Fruit fly (Drosophila melanogaster) whole organism, embryonic: ENCODE measurements around the gene CG43322.
A peak's percentile ranks its signal among the peaks of the same experiment; 100 is the strongest.

Source experiments
- C15 ChIP-seq: fragments of 200-800 bp; sonication (Bioruptor generic); IDR thresholded peaks from 3 replicates; pipeline ENCODE4 v1.3.6; 2022; ENCODE audit warnings: missing biosample characterization, missing genetic modification characterization
- CG10431 ChIP-seq: fragments of 200-800 bp; sonication (Bioruptor generic); optimal IDR thresholded peaks from 3 replicates; lab custom pipeline; 2018; ENCODE audit warnings: missing biosample characterization, mild to moderate bottlenecking, missing genetic modification characterization
- CG11247 ChIP-seq: fragments of 200-800 bp; sonication (Bioruptor generic); IDR thresholded peaks from 2 replicates; pipeline ENCODE4 v1.3.6; 2022; ENCODE audit warnings: missing biosample characterization, missing genetic modification characterization
- CG11723 ChIP-seq: fragments of 200-800 bp; sonication (Bioruptor generic); optimal IDR thresholded peaks from 2 replicates; lab custom pipeline; 2017; ENCODE audit warnings: missing biosample characterization, mild to moderate bottlenecking, missing genetic modification characterization
- CG12299 ChIP-seq: fragments of 200-800 bp; sonication (Bioruptor generic); optimal IDR thresholded peaks from 2 replicates; lab custom pipeline; 2018; ENCODE audit warnings: missing biosample characterization, mild to moderate bottlenecking, missing genetic modification characterization
- CG30020 ChIP-seq: fragments of 200-800 bp; optimal IDR thresholded peaks from 2 replicates; lab custom pipeline; 2019; ENCODE audit warnings: missing biosample characterization, mild to moderate bottlenecking, missing genetic modification characterization, moderate library complexity
- CG30431 ChIP-seq: fragments of 200-800 bp; sonication (Bioruptor generic); optimal IDR thresholded peaks from 2 replicates; lab custom pipeline; 2017; ENCODE audit warnings: missing biosample characterization, missing genetic modification characterization
- CG33557 ChIP-seq: fragments of 200-800 bp; sonication (Bioruptor generic); optimal IDR thresholded peaks from 2 replicates; lab custom pipeline; 2019; ENCODE audit warnings: missing biosample characterization, mild to moderate bottlenecking, missing genetic modification characterization, moderate library complexity
- CG34376 ChIP-seq: fragments of 200-800 bp; sonication (Bioruptor generic); optimal IDR thresholded peaks from 2 replicates; lab custom pipeline; 2018; ENCODE audit warnings: missing biosample characterization, mild to moderate bottlenecking, missing genetic modification characterization
- CG4730 ChIP-seq: fragments of 200-800 bp; sonication (Bioruptor generic); IDR thresholded peaks from 2 replicates; pipeline ENCODE4 v1.3.6; 2022; ENCODE audit warnings: missing biosample characterization, missing genetic modification characterization
- CG6272 ChIP-seq: fragments of 200-800 bp; sonication (Bioruptor generic); IDR thresholded peaks from 2 replicates; pipeline ENCODE4 v1.3.6; 2022; ENCODE audit warnings: missing biosample characterization, missing genetic modification characterization
- CG6689 ChIP-seq: fragments of 200-800 bp; sonication (Bioruptor generic); IDR thresholded peaks from 2 replicates; pipeline ENCODE4 v1.3.6; 2022; ENCODE audit warnings: missing biosample characterization, missing genetic modification characterization
- CG7271 ChIP-seq: fragments of 200-800 bp; sonication (Bioruptor generic); optimal IDR thresholded peaks from 2 replicates; lab custom pipeline; 2018; ENCODE audit warnings: missing biosample characterization, mild to moderate bottlenecking, missing genetic modification characterization, moderate library complexity
- CG7928 ChIP-seq: fragments of 200-800 bp; sonication (Bioruptor generic); optimal IDR thresholded peaks from 2 replicates; lab custom pipeline; 2017; ENCODE audit warnings: missing biosample characterization, mild to moderate bottlenecking, missing genetic modification characterization
- CG7987 ChIP-seq: fragments of 200-800 bp; sonication (Bioruptor generic); optimal IDR thresholded peaks from 2 replicates; lab custom pipeline; 2018; ENCODE audit warnings: missing biosample characterization, mild to moderate bottlenecking, missing genetic modification characterization, moderate library complexity
- CG8944 ChIP-seq: fragments of 200-800 bp; sonication (Bioruptor generic); optimal IDR thresholded peaks from 3 replicates; lab custom pipeline; 2016; ENCODE audit warnings: missing biosample characterization, missing genetic modification characterization
- CoRest ChIP-seq: fragments of 200-800 bp; sonication (Bioruptor generic); optimal IDR thresholded peaks from 3 replicates; lab custom pipeline; 2018; ENCODE audit warnings: missing biosample characterization, mild to moderate bottlenecking, missing genetic modification characterization, moderate library complexity
- D ChIP-seq, 2 experiments: fragments of 200-800 bp in 1 of 2; fragments of >200 bp in 1 of 2; sonication (Bioruptor generic) in 1 of 2; optimal IDR thresholded peaks; 2 replicates in 1 of 2; 3 replicates in 1 of 2; lab custom pipeline; 2017; ENCODE audit warnings: mild to moderate bottlenecking in 1 of 2, missing biosample characterization in 1 of 2, missing genetic modification characterization in 1 of 2, missing genetic modification reagents in 1 of 2
- D19B ChIP-seq: fragments of 200-800 bp; sonication (Bioruptor generic); optimal IDR thresholded peaks from 2 replicates; lab custom pipeline; 2017; ENCODE audit warnings: missing biosample characterization, mild to moderate bottlenecking, missing genetic modification characterization
- ERR ChIP-seq: fragments of 200-800 bp; sonication (Bioruptor generic); optimal IDR thresholded peaks from 2 replicates; lab custom pipeline; 2016; ENCODE audit warnings: missing biosample characterization, missing genetic modification characterization
- Fer3 ChIP-seq: fragments of 200-800 bp; sonication (Bioruptor generic); optimal IDR thresholded peaks from 2 replicates; lab custom pipeline; 2018; ENCODE audit warnings: missing biosample characterization, mild to moderate bottlenecking, missing genetic modification characterization, moderate library complexity
- Gug ChIP-seq: fragments of 200-800 bp; sonication (Bioruptor generic); IDR thresholded peaks from 4 replicates; pipeline ENCODE4 v1.3.6; 2022; ENCODE audit warnings: missing biosample characterization, missing genetic modification characterization
- H15 ChIP-seq: fragments of 200-800 bp; sonication (Bioruptor generic); IDR thresholded peaks from 3 replicates; pipeline ENCODE4 v1.3.6; 2022; ENCODE audit warnings: missing biosample characterization, missing genetic modification characterization
- HLH4C ChIP-seq: fragments of 200-800 bp; sonication (Bioruptor generic); IDR thresholded peaks from 3 replicates; pipeline ENCODE4 v1.3.6; 2022; ENCODE audit warnings: missing biosample characterization, missing genetic modification characterization; ENCODE audit not compliant: partially characterized antibody
- MESR4 ChIP-seq: fragments of 200-800 bp; sonication (Bioruptor generic); optimal IDR thresholded peaks from 2 replicates; lab custom pipeline; 2018; ENCODE audit warnings: missing biosample characterization, mild to moderate bottlenecking, missing genetic modification characterization, moderate library complexity
- Mad ChIP-seq: fragments of 200-800 bp; sonication (Bioruptor generic); optimal IDR thresholded peaks from 2 replicates; lab custom pipeline; 2016; ENCODE audit warnings: missing biosample characterization, missing genetic modification characterization
- Neu2 ChIP-seq: fragments of 200-800 bp; sonication (Bioruptor generic); optimal IDR thresholded peaks from 3 replicates; lab custom pipeline; 2016; ENCODE audit warnings: missing biosample characterization, missing genetic modification characterization, borderline replicate concordance
- Pdp1 ChIP-seq, 2 experiments: fragments of 200-800 bp; sonication (Bioruptor generic); optimal IDR thresholded peaks; 3 replicates each; lab custom pipeline; 2016; ENCODE audit warnings: missing biosample characterization in 2 of 2, missing genetic modification characterization in 2 of 2, mild to moderate bottlenecking in 1 of 2, moderate library complexity in 1 of 2
- Sry-β ChIP-seq: fragments of 200-800 bp; sonication (Bioruptor generic); optimal IDR thresholded peaks from 2 replicates; lab custom pipeline; 2018; ENCODE audit warnings: missing biosample characterization, mild to moderate bottlenecking, missing genetic modification characterization, moderate library complexity
- Sry-δ ChIP-seq: fragments of 200-800 bp; sonication (Bioruptor generic); optimal IDR thresholded peaks from 2 replicates; lab custom pipeline; 2016; ENCODE audit warnings: missing biosample characterization, missing genetic modification characterization
- Vsx1 ChIP-seq: fragments of 200-800 bp; sonication (Bioruptor generic); optimal IDR thresholded peaks from 2 replicates; lab custom pipeline; 2017; ENCODE audit warnings: missing biosample characterization, mild to moderate bottlenecking, missing genetic modification characterization, missing genetic modification reagents
- Xrp1 ChIP-seq: fragments of 200-800 bp; sonication (Bioruptor generic); IDR thresholded peaks from 2 replicates; pipeline ENCODE4 v1.3.6; 2022; ENCODE audit warnings: missing biosample characterization, missing genetic modification characterization
- al ChIP-seq: fragments of 200-800 bp; sonication (Bioruptor generic); IDR thresholded peaks from 2 replicates; pipeline ENCODE4 v1.3.6; 2022; ENCODE audit warnings: missing biosample characterization, missing genetic modification characterization
- ap ChIP-seq: fragments of 200-800 bp; sonication (Bioruptor generic); IDR thresholded peaks from 2 replicates; pipeline ENCODE4 v1.3.6; 2022; ENCODE audit warnings: missing biosample characterization, missing genetic modification characterization
- cg ChIP-seq: fragments of 200-800 bp; sonication (Bioruptor generic); optimal IDR thresholded peaks from 3 replicates; lab custom pipeline; 2019; ENCODE audit warnings: missing biosample characterization, mild to moderate bottlenecking, missing genetic modification characterization, moderate library complexity
- danr ChIP-seq: fragments of 200-800 bp; sonication (Bioruptor generic); IDR thresholded peaks from 2 replicates; pipeline ENCODE4 v1.3.6; 2022; ENCODE audit warnings: missing biosample characterization, missing genetic modification characterization
- dmrt99B ChIP-seq: fragments of 200-800 bp; sonication (Bioruptor generic); optimal IDR thresholded peaks from 2 replicates; lab custom pipeline; 2018; ENCODE audit warnings: missing biosample characterization, mild to moderate bottlenecking, missing genetic modification characterization, moderate library complexity
- dysf ChIP-seq: fragments of 200-800 bp; sonication (Bioruptor generic); IDR thresholded peaks from 3 replicates; pipeline ENCODE4 v1.3.6; 2022; ENCODE audit warnings: missing biosample characterization, missing genetic modification characterization
- exex ChIP-seq: fragments of 200-800 bp; sonication (Bioruptor generic); optimal IDR thresholded peaks from 4 replicates; lab custom pipeline; 2018; ENCODE audit warnings: missing biosample characterization, mild to moderate bottlenecking, missing genetic modification characterization, moderate library complexity
- hb ChIP-seq: fragments of 200-800 bp; sonication (Bioruptor generic); IDR thresholded peaks from 3 replicates; pipeline ENCODE4 v1.3.6; 2022; ENCODE audit warnings: missing biosample characterization, missing genetic modification characterization; ENCODE audit not compliant: partially characterized antibody
- lov ChIP-seq, 2 experiments: fragments of 200-800 bp in 1 of 2; fragments of >200 bp in 1 of 2; sonication (Bioruptor generic) in 1 of 2; IDR thresholded peaks in 1 of 2; optimal IDR thresholded peaks in 1 of 2; 2 replicates in 1 of 2; 3 replicates in 1 of 2; pipeline versions ENCODE4 v1.3.6 to Lab custom; 2017 to 2022; ENCODE audit warnings: missing biosample characterization in 1 of 2, missing genetic modification characterization in 1 of 2
- mam ChIP-seq: fragments of 200-800 bp; sonication (Bioruptor generic); optimal IDR thresholded peaks from 3 replicates; lab custom pipeline; 2016; ENCODE audit warnings: missing biosample characterization, missing genetic modification characterization
- otp ChIP-seq: fragments of 200-800 bp; sonication (Bioruptor generic); IDR thresholded peaks from 3 replicates; pipeline ENCODE4, ENCODE4 v1.3.6; 2022; ENCODE audit warnings: missing biosample characterization, missing genetic modification characterization
- pan ChIP-seq, 4 experiments: fragments of >200 bp in 3 of 4; fragments of 200-800 bp in 1 of 4; sonication (Bioruptor generic) in 1 of 4; optimal IDR thresholded peaks in 3 of 4; IDR thresholded peaks in 1 of 4; 2 replicates each; pipeline versions ENCODE4 v1.3.6 to Lab custom; 2017 to 2022; ENCODE audit warnings: missing biosample characterization in 2 of 4, missing genetic modification characterization in 2 of 4, mixed read lengths in 1 of 4
- pnt ChIP-seq: fragments of 200-800 bp; sonication (Bioruptor generic); optimal IDR thresholded peaks from 3 replicates; lab custom pipeline; 2016; ENCODE audit warnings: missing biosample characterization, missing genetic modification characterization
- ssp ChIP-seq: fragments of 200-800 bp; sonication (Bioruptor generic); IDR thresholded peaks from 2 replicates; pipeline ENCODE4 v1.3.6; 2022; ENCODE audit warnings: missing biosample characterization, missing genetic modification characterization
- toy ChIP-seq: fragments of 200-800 bp; sonication (Bioruptor generic); IDR thresholded peaks from 2 replicates; pipeline ENCODE4 v1.3.6; 2022; ENCODE audit warnings: missing biosample characterization, missing genetic modification characterization
- ttk ChIP-seq: fragments of 200-800 bp; sonication (Bioruptor generic); IDR thresholded peaks from 2 replicates; pipeline ENCODE4 v2.1.2; 2022; ENCODE audit warnings: missing biosample characterization, missing genetic modification characterization
- zfh2 ChIP-seq: fragments of 200-800 bp; sonication (Bioruptor generic); optimal IDR thresholded peaks from 2 replicates; lab custom pipeline; 2016; ENCODE audit warnings: missing biosample characterization, missing genetic modification characterization

The CG43322 gene

dm6 chr2L:6971597-6972036 is 41.6 kb upstream of the CG43322 start, which contains the start of gene snRNP-U1-70K (continued):
- TF ChIP-seq otp (GFP tag; lab: Robert Waterston, UW), result no peak
- peak; percentile 90 for TF ChIP-seq MESR4 (GFP tag; lab: Kevin White, UChicago)
- no peak for TF ChIP-seq CG6689 (GFP tag; lab: Robert Waterston, UW)
- TF ChIP-seq H15, result no peak
- TF ChIP-seq lov (optimal IDR thresholded peaks at IDR 0.05; lab: Kevin White, UChicago), result no peak
- no peak for TF ChIP-seq lov (GFP tag; IDR thresholded peaks at IDR 0.05; lab: Robert Waterston, UW)
- no peak for TF ChIP-seq CG4730 (GFP tag; lab: Robert Waterston, UW)
- no peak for TF ChIP-seq CG8944 (GFP tag; lab: Kevin White, UChicago)
- no peak for TF ChIP-seq D (optimal IDR thresholded peaks at IDR 0.05; lab: Kevin White, UChicago)
- TF ChIP-seq D (GFP tag; optimal IDR thresholded peaks at IDR 0.05; lab: Kevin White, UChicago), result no peak
- TF ChIP-seq ERR (GFP tag; lab: Kevin White, UChicago), result no peak
- no peak for TF ChIP-seq Vsx1
- no peak for TF ChIP-seq CG12299 (tag; lab: Kevin White, UChicago)
- no peak for TF ChIP-seq D19B (GFP tag; lab: Kevin White, UChicago)
- peak; percentile 20; the same call in 1 of the 4 replicates for TF ChIP-seq Gug (GFP tag; lab: Robert Waterston, UW)
- no peak for TF ChIP-seq CG30431 (GFP tag; lab: Kevin White, UChicago)
- TF ChIP-seq CG7928 (GFP tag; lab: Kevin White, UChicago), result peak; percentile 46
- peak; percentile 43 for TF ChIP-seq Mad (GFP tag; lab: Kevin White, UChicago)
- no peak for TF ChIP-seq CG7987
- TF ChIP-seq toy (GFP tag; lab: Robert Waterston, UW), result no peak
- no peak for TF ChIP-seq CG7271
- no peak for TF ChIP-seq CG33557
- TF ChIP-seq pan (optimal IDR thresholded peaks at IDR 0.05; lab: Kevin White, UChicago), result no peak
- no peak for TF ChIP-seq pan (GFP tag; optimal IDR thresholded peaks at IDR 0.05 in 1 of 2, IDR thresholded peaks at IDR 0.05 in 1 of 2)
- TF ChIP-seq C15, result no peak
- no peak for TF ChIP-seq dysf (GFP tag; lab: Robert Waterston, UW)
- no peak for TF ChIP-seq CG11723 (GFP tag; lab: Kevin White, UChicago)
- no peak for TF ChIP-seq Sry-β (GFP tag; lab: Kevin White, UChicago)
- TF ChIP-seq CG30020 (tag; lab: Kevin White, UChicago), result no peak
- TF ChIP-seq Xrp1, result no peak
- TF ChIP-seq Neu2, result no peak
- TF ChIP-seq hb (GFP tag; lab: Robert Waterston, UW), result no peak
- TF ChIP-seq al (GFP tag; lab: Robert Waterston, UW), result no peak
- TF ChIP-seq CG34376 (GFP tag; lab: Kevin White, UChicago), result no peak
- TF ChIP-seq ap (GFP tag; lab: Robert Waterston, UW), result no peak
- TF ChIP-seq zfh2, result peak; percentile 1
- no peak for TF ChIP-seq CG10431 (GFP tag; lab: Kevin White, UChicago)
- TF ChIP-seq CG6272 (GFP tag; lab: Robert Waterston, UW), result no peak
- no peak for TF ChIP-seq Sry-δ (GFP tag; lab: Kevin White, UChicago)
- TF ChIP-seq danr (GFP tag; lab: Robert Waterston, UW), result no peak
- TF ChIP-seq Fer3, result no peak
- TF ChIP-seq cg (GFP tag; lab: Kevin White, UChicago), result no peak
- TF ChIP-seq ssp, result 0 out of 2 replicates have a peak, but pooled peaks have one; percentile 5
- TF ChIP-seq pnt, result no peak
- TF ChIP-seq mam, result no peak
- TF ChIP-seq dmrt99B (tag; lab: Kevin White, UChicago), result no peak
- TF ChIP-seq exex, result no peak
- no peak for TF ChIP-seq ttk
- peak; percentile 19; the same call in 1 of the 2 replicates for TF ChIP-seq CG11247 (GFP tag; lab: Robert Waterston, UW)
- peak; percentile 26 for TF ChIP-seq CoRest (tag; lab: Kevin White, UChicago)
- peak in 1 of 2 experiments; percentile 54 for TF ChIP-seq Pdp1 (GFP tag; optimal IDR thresholded peaks at IDR 0.05; lab: Kevin White, UChicago)
- TF ChIP-seq HLH4C, result no peak
